Worm (Caenorhabditis elegans) whole organism, mixed stage, embryonic: Measurements from ENCODE around the gene frpr-10.

Experiments
- M03D4.4 ChIP-seq: sonication (generic microtip); optimal IDR thresholded peaks from 2 replicates; lab custom pipeline; 2017; ENCODE audit warnings: mild to moderate bottlenecking, missing genetic modification characterization, missing compliant biosample characterization
- bed-3 ChIP-seq: fragments of 200-800 bp; sonication (Bioruptor generic); optimal IDR thresholded peaks from 3 replicates; lab custom pipeline; 2018; ENCODE audit warnings: mild to moderate bottlenecking, missing genetic modification characterization, moderate library complexity, missing compliant biosample characterization
- blmp-1 ChIP-seq: fragments of 150-350 bp; optimal IDR thresholded peaks from 2 replicates; lab custom pipeline; 2014; ENCODE audit warnings: missing biosample characterization, missing genetic modification characterization
- ceh-39 ChIP-seq: fragments of 150-350 bp; optimal IDR thresholded peaks from 2 replicates; lab custom pipeline; 2014; ENCODE audit warnings: missing biosample characterization, missing genetic modification characterization
- ceh-43 ChIP-seq: fragments of 200-800 bp; sonication (Bioruptor generic); optimal IDR thresholded peaks from 2 replicates; lab custom pipeline; 2018; ENCODE audit warnings: mild to moderate bottlenecking, missing genetic modification characterization, moderate library complexity, missing compliant biosample characterization
- ceh-83 ChIP-seq: fragments of 200-800 bp; sonication (Bioruptor generic); optimal IDR thresholded peaks from 2 replicates; lab custom pipeline; 2018; ENCODE audit warnings: mild to moderate bottlenecking, missing genetic modification characterization, missing compliant biosample characterization
- ces-1 ChIP-seq: fragments of 150-350 bp; optimal IDR thresholded peaks from 2 replicates; lab custom pipeline; 2014; ENCODE audit warnings: missing biosample characterization, missing genetic modification reagents, missing genetic modification characterization
- cnd-1 ChIP-seq: fragments of 200-800 bp; sonication (Bioruptor generic); optimal IDR thresholded peaks from 2 replicates; lab custom pipeline; 2018; ENCODE audit warnings: mild to moderate bottlenecking, missing genetic modification characterization, missing compliant biosample characterization
- drap-1 ChIP-seq: fragments of 200-800 bp; sonication (Bioruptor generic); optimal IDR thresholded peaks from 3 replicates; lab custom pipeline; 2018; ENCODE audit warnings: mild to moderate bottlenecking, missing genetic modification characterization, missing compliant biosample characterization
- elt-1 ChIP-seq: sonication (generic microtip); optimal IDR thresholded peaks from 2 replicates; lab custom pipeline; 2017; ENCODE audit warnings: missing genetic modification characterization, mild to moderate bottlenecking, missing compliant biosample characterization, antibody characterized with exemption, moderate library complexity, borderline replicate concordance; ENCODE audit not compliant: insufficient read depth
- elt-3 ChIP-seq: fragments of 150-350 bp; optimal IDR thresholded peaks from 2 replicates; lab custom pipeline; 2014; ENCODE audit warnings: missing biosample characterization, missing genetic modification characterization
- flh-1 ChIP-seq: fragments of 200-800 bp; sonication (Bioruptor generic); optimal IDR thresholded peaks from 2 replicates; lab custom pipeline; 2018; ENCODE audit warnings: mild to moderate bottlenecking, missing genetic modification characterization, moderate library complexity, missing compliant biosample characterization
- ham-2 ChIP-seq: fragments of 200-800 bp; sonication (Bioruptor generic); optimal IDR thresholded peaks from 2 replicates; lab custom pipeline; 2018; ENCODE audit warnings: mild to moderate bottlenecking, missing genetic modification characterization, missing compliant biosample characterization
- hlh-1 ChIP-seq: fragments of 150-350 bp; optimal IDR thresholded peaks from 2 replicates; lab custom pipeline; 2014; ENCODE audit warnings: missing biosample characterization, missing genetic modification reagents, missing genetic modification characterization
- lin-13 ChIP-seq: fragments of 150-350 bp; optimal IDR thresholded peaks from 2 replicates; lab custom pipeline; 2014; ENCODE audit warnings: missing biosample characterization, missing genetic modification characterization
- lin-32 ChIP-seq: fragments of 200-800 bp; sonication (Bioruptor generic); optimal IDR thresholded peaks from 2 replicates; lab custom pipeline; 2018; ENCODE audit warnings: mild to moderate bottlenecking, missing genetic modification characterization, missing compliant biosample characterization
- lsy-2 ChIP-seq: fragments of 150-350 bp; optimal IDR thresholded peaks from 2 replicates; lab custom pipeline; 2014; ENCODE audit warnings: missing biosample characterization, missing genetic modification characterization
- mab-5 ChIP-seq: fragments of 150-350 bp; optimal IDR thresholded peaks from 2 replicates; lab custom pipeline; 2014; ENCODE audit warnings: missing biosample characterization, missing genetic modification characterization
- mls-2 ChIP-seq: sonication (generic microtip); optimal IDR thresholded peaks from 2 replicates; lab custom pipeline; 2016; ENCODE audit warnings: mild to moderate bottlenecking, missing genetic modification characterization, moderate library complexity, missing compliant biosample characterization
- nhr-12 ChIP-seq: fragments of 150-350 bp; optimal IDR thresholded peaks from 2 replicates; lab custom pipeline; 2014; ENCODE audit warnings: missing biosample characterization, missing genetic modification characterization
- nhr-2 ChIP-seq: fragments of 150-350 bp; optimal IDR thresholded peaks from 2 replicates; lab custom pipeline; 2014; ENCODE audit warnings: missing biosample characterization, missing genetic modification characterization
- nhr-237 ChIP-seq: fragments of 150-350 bp; optimal IDR thresholded peaks from 2 replicates; lab custom pipeline; 2014; ENCODE audit warnings: missing biosample characterization, missing genetic modification characterization
- nhr-28 ChIP-seq: fragments of 150-350 bp; optimal IDR thresholded peaks from 2 replicates; lab custom pipeline; 2014; ENCODE audit warnings: missing biosample characterization, missing genetic modification characterization
- nhr-76 ChIP-seq: sonication (generic microtip); optimal IDR thresholded peaks from 2 replicates; lab custom pipeline; 2017; ENCODE audit warnings: missing biosample characterization, missing genetic modification characterization
- sem-2 ChIP-seq: fragments of 200-800 bp; sonication (Bioruptor generic); optimal IDR thresholded peaks from 2 replicates; lab custom pipeline; 2018; ENCODE audit warnings: mild to moderate bottlenecking, missing genetic modification characterization, missing compliant biosample characterization
- snpc-4 ChIP-seq: fragments of 150-350 bp; optimal IDR thresholded peaks from 2 replicates; lab custom pipeline; 2014; ENCODE audit warnings: missing biosample characterization, missing genetic modification characterization
- sptf-1 ChIP-seq: sonication (generic microtip); optimal IDR thresholded peaks from 2 replicates; lab custom pipeline; 2017; ENCODE audit warnings: mild to moderate bottlenecking, missing genetic modification characterization, moderate library complexity, missing compliant biosample characterization
- tbx-8 ChIP-seq: fragments of 200-800 bp; sonication (Bioruptor generic); optimal IDR thresholded peaks from 2 replicates; lab custom pipeline; 2018; ENCODE audit warnings: mild to moderate bottlenecking, missing genetic modification characterization, moderate library complexity, missing compliant biosample characterization
- unc-120 ChIP-seq: sonication (generic microtip); optimal IDR thresholded peaks from 2 replicates; lab custom pipeline; 2017; ENCODE audit warnings: missing genetic modification characterization, missing compliant biosample characterization; ENCODE audit not compliant: poor library complexity, severe bottlenecking
- unc-62 ChIP-seq: fragments of 150-350 bp; optimal IDR thresholded peaks from 2 replicates; lab custom pipeline; 2014; ENCODE audit warnings: missing biosample characterization, missing genetic modification reagents, missing genetic modification characterization
- zip-8 ChIP-seq: fragments of 150-350 bp; optimal IDR thresholded peaks from 2 replicates; lab custom pipeline; 2014; ENCODE audit warnings: missing biosample characterization, missing genetic modification characterization
- ztf-11 ChIP-seq: fragments of 150-350 bp; optimal IDR thresholded peaks from 2 replicates; lab custom pipeline; 2014; ENCODE audit warnings: missing biosample characterization, missing genetic modification characterization

frpr-10 gene

ce11 chrIV:7933733-7934132 is 23.9 kb upstream of the frpr-10 start, which contains the start of gene bbs-2:
Gene bbs-2 (plus strand): TSS chrIV:7934033.
- TF ChIP-seq flh-1 (GFP tag; lab: Kevin White, UChicago) (no peak), drap-1 (no peak), sem-2 (GFP tag; lab: Kevin White, UChicago) (no peak), ceh-83 (no peak), nhr-2 (tag; lab: Kevin White, UChicago) (no peak), hlh-1 (tag; lab: Kevin White, UChicago) (no peak), unc-62 (no peak), cnd-1 (tag; lab: Kevin White, UChicago) (no peak), ham-2 (no peak), lin-32 (GFP tag; lab: Kevin White, UChicago) (no peak), unc-120 (tag; lab: Kevin White, UChicago) (no peak), elt-3 (tag; lab: Kevin White, UChicago) (no peak), elt-1 (no peak), lsy-2 (tag; lab: Kevin White, UChicago) (no peak), mab-5 (tag; lab: Kevin White, UChicago) (no peak), nhr-237 (tag; lab: Kevin White, UChicago) (no peak), nhr-28 (tag; lab: Kevin White, UChicago) (no peak), mls-2 (tag; lab: Kevin White, UChicago) (no peak), ceh-39 (tag; lab: Kevin White, UChicago) (no peak)

ce11 chrIV:7938834-7939233 is 18.8 kb upstream of the frpr-10 start, which contains the start of gene F20D12.7:
Gene F20D12.7 (minus strand): TSS chrIV:7938934.
- TF ChIP-seq unc-120 (tag; lab: Kevin White, UChicago) (no peak), nhr-237 (tag; lab: Kevin White, UChicago) (no peak), ceh-83 (no peak), snpc-4 (tag; lab: Kevin White, UChicago) (no peak), sptf-1 (no peak), ceh-39 (tag; lab: Kevin White, UChicago) (no peak), tbx-8 (GFP tag; lab: Kevin White, UChicago) (no peak), unc-62 (no peak), blmp-1 (tag; lab: Kevin White, UChicago) (no peak), ces-1 (GFP tag; lab: Kevin White, UChicago) (no peak), nhr-12 (no peak)

- no peak for TF ChIP-seq M03D4.4
- no peak for TF ChIP-seq sptf-1
- no peak for TF ChIP-seq cnd-1 (tag; lab: Kevin White, UChicago)
- TF ChIP-seq tbx-8 (GFP tag; lab: Kevin White, UChicago) = no peak
- no peak for TF ChIP-seq lin-13 (tag; lab: Kevin White, UChicago)
- no peak for TF ChIP-seq zip-8 (tag; lab: Kevin White, UChicago)
- TF ChIP-seq lsy-2 (tag; lab: Kevin White, UChicago) = no peak
- no peak for TF ChIP-seq snpc-4 (tag; lab: Kevin White, UChicago)
- no peak for TF ChIP-seq ces-1 (GFP tag; lab: Kevin White, UChicago)
Measured at ce11 chrIV:7940919-7941318, 16.7 kb upstream of the frpr-10 start, which contains the start of gene exc-9. Gene exc-9 (minus strand): TSS chrIV:7941019.

- TF ChIP-seq ces-1 (GFP tag; lab: Kevin White, UChicago) = no peak
- no peak for TF ChIP-seq bed-3 (GFP tag; lab: Kevin White, UChicago)
- TF ChIP-seq nhr-76 (tag; lab: Kevin White, UChicago) = no peak
- TF ChIP-seq lin-13 (tag; lab: Kevin White, UChicago) = no peak
- TF ChIP-seq unc-120 (tag; lab: Kevin White, UChicago) = no peak
- no peak for TF ChIP-seq ceh-43 (GFP tag; lab: Kevin White, UChicago)
- no peak for TF ChIP-seq ceh-83
- no peak for TF ChIP-seq cnd-1 (tag; lab: Kevin White, UChicago)
- TF ChIP-seq mab-5 (tag; lab: Kevin White, UChicago) = no peak
- TF ChIP-seq snpc-4 (tag; lab: Kevin White, UChicago) = no peak
- no peak for TF ChIP-seq lsy-2 (tag; lab: Kevin White, UChicago)
- TF ChIP-seq M03D4.4 = no peak
- TF ChIP-seq zip-8 (tag; lab: Kevin White, UChicago) = no peak
- TF ChIP-seq nhr-237 (tag; lab: Kevin White, UChicago) = no peak
- no peak for TF ChIP-seq flh-1 (GFP tag; lab: Kevin White, UChicago)
- no peak for TF ChIP-seq drap-1
- no peak for TF ChIP-seq elt-1
- no peak for TF ChIP-seq sptf-1
- no peak for TF ChIP-seq ztf-11
Measured at ce11 chrIV:7943272-7943671, 14.3 kb upstream of the frpr-10 start.
